Fruit fly (Drosophila melanogaster) whole organism, wandering third instar larva: Measurements from ENCODE around the gene CG4367.
A peak's percentile ranks its signal among the peaks of the same experiment; 100 is the strongest.

ENCODE experiments used
- Abd-B ChIP-seq: fragments of >200 bp; optimal IDR thresholded peaks from 2 replicates; lab custom pipeline; 2017; ENCODE audit warnings: missing biosample characterization, missing genetic modification characterization
- CG9705 ChIP-seq: fragments of 200-800 bp; sonication (Bioruptor generic); optimal IDR thresholded peaks from 2 replicates; lab custom pipeline; 2018; ENCODE audit warnings: missing biosample characterization, mild to moderate bottlenecking, missing genetic modification characterization
- Dif ChIP-seq: fragments of 200-275, 200-300 bp; sonication (Bioruptor generic); optimal IDR thresholded peaks from 2 replicates; lab custom pipeline; 2018; ENCODE audit warnings: missing biosample characterization, missing genetic modification characterization; ENCODE audit not compliant: partially characterized antibody
- HLH106 ChIP-seq: fragments of 200-800 bp; optimal IDR thresholded peaks from 3 replicates; lab custom pipeline; 2019; ENCODE audit warnings: missing biosample characterization, mild to moderate bottlenecking, missing genetic modification characterization, moderate library complexity
- Hr78 ChIP-seq: fragments of >200 bp; optimal IDR thresholded peaks from 2 replicates; lab custom pipeline; 2017; ENCODE audit warnings: missing biosample characterization, missing genetic modification characterization
- Hr83 ChIP-seq: fragments of 200-300 bp; sonication (Bioruptor generic); optimal IDR thresholded peaks from 2 replicates; lab custom pipeline; 2016; ENCODE audit warnings: missing biosample characterization, mild to moderate bottlenecking, missing genetic modification characterization, moderate library complexity; ENCODE audit not compliant: poor library complexity, severe bottlenecking
- Jra ChIP-seq: sonication (Bioruptor generic); optimal IDR thresholded peaks from 2 replicates; lab custom pipeline; 2016; ENCODE audit warnings: missing biosample characterization, missing genetic modification characterization
- Mio ChIP-seq: sonication (Bioruptor generic); optimal IDR thresholded peaks from 2 replicates; lab custom pipeline; 2016; ENCODE audit warnings: missing biosample characterization, missing genetic modification characterization
- Myc ChIP-seq: fragments of >200 bp; optimal IDR thresholded peaks from 2 replicates; lab custom pipeline; 2017
- N ChIP-seq: fragments of >200 bp; optimal IDR thresholded peaks from 2 replicates; lab custom pipeline; 2018; ENCODE audit warnings: missing biosample characterization, missing external identifiers, missing genetic modification characterization
- OdsH ChIP-seq: fragments of 200-800 bp; sonication (Bioruptor generic); optimal IDR thresholded peaks from 2 replicates; lab custom pipeline; 2016; ENCODE audit warnings: missing biosample characterization, mild to moderate bottlenecking, missing genetic modification characterization
- Rel ChIP-seq, 2 experiments: fragments of 200-800 bp; sonication (Bioruptor generic) in 1 of 2; optimal IDR thresholded peaks; 2 replicates in 1 of 2; 3 replicates in 1 of 2; lab custom pipeline; 2016 to 2019; ENCODE audit warnings: mild to moderate bottlenecking in 2 of 2, missing biosample characterization in 2 of 2, missing genetic modification characterization in 2 of 2, moderate library complexity in 1 of 2
- Sp1 ChIP-seq: fragments of 200-800 bp; sonication (Bioruptor generic); optimal IDR thresholded peaks from 3 replicates; lab custom pipeline; 2019; ENCODE audit warnings: missing biosample characterization, mild to moderate bottlenecking, missing genetic modification characterization, moderate library complexity
- Vsx2 ChIP-seq: fragments of 200-300, 225-300 bp; sonication (Bioruptor generic); optimal IDR thresholded peaks from 2 replicates; lab custom pipeline; 2018; ENCODE audit warnings: missing biosample characterization, missing genetic modification characterization; ENCODE audit not compliant: partially characterized antibody
- brk ChIP-seq: fragments of 200-800 bp; sonication (Bioruptor generic); optimal IDR thresholded peaks from 2 replicates; lab custom pipeline; 2016; ENCODE audit warnings: missing biosample characterization, mild to moderate bottlenecking, missing genetic modification characterization
- dmrt93B ChIP-seq: fragments of 200-800 bp; sonication (Bioruptor generic); optimal IDR thresholded peaks from 2 replicates; lab custom pipeline; 2018; ENCODE audit warnings: missing biosample characterization, mild to moderate bottlenecking, missing genetic modification characterization
- dsf ChIP-seq: sonication (Bioruptor generic); optimal IDR thresholded peaks from 2 replicates; lab custom pipeline; 2016; ENCODE audit warnings: missing biosample characterization, missing genetic modification characterization, borderline replicate concordance
- foxo ChIP-seq, 2 experiments: fragments of 200-800 bp; sonication (Bioruptor generic); optimal IDR thresholded peaks; 2 replicates in 1 of 2; 3 replicates in 1 of 2; lab custom pipeline; 2016 to 2017; ENCODE audit warnings: missing biosample characterization in 2 of 2, missing genetic modification characterization in 2 of 2
- fru ChIP-seq: fragments of 200-800 bp; sonication (Bioruptor generic); optimal IDR thresholded peaks from 3 replicates; lab custom pipeline; 2016; ENCODE audit warnings: missing biosample characterization, mild to moderate bottlenecking, missing genetic modification characterization
- h ChIP-seq: fragments of 200-800 bp; sonication (Bioruptor generic); optimal IDR thresholded peaks from 3 replicates; lab custom pipeline; 2016; ENCODE audit warnings: missing biosample characterization, mild to moderate bottlenecking, missing genetic modification characterization
- jim ChIP-seq: fragments of 175-275, 200-325 bp; sonication (Bioruptor generic); optimal IDR thresholded peaks from 2 replicates; lab custom pipeline; 2016; ENCODE audit warnings: missing biosample characterization, mild to moderate bottlenecking, missing genetic modification characterization
- lola ChIP-seq: fragments of >200 bp; optimal IDR thresholded peaks from 2 replicates; lab custom pipeline; 2017; ENCODE audit warnings: missing biosample characterization, missing genetic modification characterization
- pan ChIP-seq: fragments of >200 bp; optimal IDR thresholded peaks from 2 replicates; lab custom pipeline; 2017
- psq ChIP-seq: fragments of 200-800 bp; sonication (Bioruptor generic); optimal IDR thresholded peaks from 3 replicates; lab custom pipeline; 2017; ENCODE audit warnings: missing biosample characterization, mild to moderate bottlenecking, missing genetic modification characterization, moderate library complexity
- rgr ChIP-seq: fragments of 200-800 bp; sonication (Bioruptor generic); optimal IDR thresholded peaks from 3 replicates; lab custom pipeline; 2016; ENCODE audit warnings: missing biosample characterization, mild to moderate bottlenecking, missing genetic modification characterization
- sage ChIP-seq: fragments of 200-800 bp; sonication (Bioruptor generic); optimal IDR thresholded peaks from 2 replicates; lab custom pipeline; 2016; ENCODE audit warnings: missing biosample characterization, mild to moderate bottlenecking, missing genetic modification characterization
- sv ChIP-seq: fragments of 200-800 bp; sonication (Bioruptor generic); optimal IDR thresholded peaks from 3 replicates; lab custom pipeline; 2016; ENCODE audit warnings: missing biosample characterization, missing genetic modification characterization
- tai ChIP-seq: sonication (Bioruptor generic); optimal IDR thresholded peaks from 2 replicates; lab custom pipeline; 2016; ENCODE audit warnings: missing biosample characterization, missing genetic modification characterization
- usp ChIP-seq: fragments of >200 bp; optimal IDR thresholded peaks from 2 replicates; lab custom pipeline; 2017; ENCODE audit warnings: missing biosample characterization, missing genetic modification characterization
- woc ChIP-seq: sonication (Bioruptor generic); optimal IDR thresholded peaks from 2 replicates; lab custom pipeline; 2016; ENCODE audit warnings: missing biosample characterization, mild to moderate bottlenecking, missing genetic modification characterization

Gene CG4367

DNA sequence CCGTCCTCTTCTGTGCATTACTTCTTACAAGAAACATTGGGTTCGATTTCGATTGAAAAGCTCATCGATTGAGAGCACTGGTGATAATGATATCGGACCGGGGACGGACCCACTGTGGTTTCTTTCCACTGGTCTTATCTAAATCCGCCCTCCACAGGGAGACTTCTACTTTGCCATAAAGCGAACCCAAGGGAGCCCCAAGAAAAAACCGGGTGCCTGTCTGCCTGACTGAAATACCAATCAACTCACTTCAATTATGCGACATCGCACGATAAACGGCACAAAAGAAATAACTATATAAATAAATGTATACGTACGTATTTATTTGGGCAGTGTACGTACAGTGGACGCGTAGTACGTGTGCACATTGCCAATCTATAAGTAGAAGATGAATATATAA is 40.0 kb downstream of the CG4367 start:
- TF ChIP-seq brk (GFP tag; lab: Kevin White, UChicago), result no peak
- TF ChIP-seq Hr78 (GFP tag; lab: Kevin White, UChicago), result no peak
- no peak for TF ChIP-seq Rel (GFP tag; optimal IDR thresholded peaks at IDR 0.05; lab: Kevin White, UChicago)
- TF ChIP-seq Rel (tag; optimal IDR thresholded peaks at IDR 0.05; lab: Kevin White, UChicago), result peak; percentile 56
- no peak for TF ChIP-seq dmrt93B (GFP tag; lab: Kevin White, UChicago)
- peak; percentile 17 for TF ChIP-seq sage (GFP tag; lab: Kevin White, UChicago)
- TF ChIP-seq N (GFP tag; lab: Kevin White, UChicago), result no peak
- no peak for TF ChIP-seq Dif (GFP tag; lab: Kevin White, UChicago)
- TF ChIP-seq h, result peak; percentile 50
- peak; percentile 33 for TF ChIP-seq fru (GFP tag; lab: Kevin White, UChicago)
- TF ChIP-seq Jra (GFP tag; lab: Kevin White, UChicago), result no peak
- TF ChIP-seq HLH106, result no peak
- TF ChIP-seq rgr, result peak; percentile 37
- TF ChIP-seq sv (GFP tag; lab: Kevin White, UChicago), result no peak
- peak; percentile 4 for TF ChIP-seq Vsx2 (GFP tag; lab: Kevin White, UChicago)

DNA sequence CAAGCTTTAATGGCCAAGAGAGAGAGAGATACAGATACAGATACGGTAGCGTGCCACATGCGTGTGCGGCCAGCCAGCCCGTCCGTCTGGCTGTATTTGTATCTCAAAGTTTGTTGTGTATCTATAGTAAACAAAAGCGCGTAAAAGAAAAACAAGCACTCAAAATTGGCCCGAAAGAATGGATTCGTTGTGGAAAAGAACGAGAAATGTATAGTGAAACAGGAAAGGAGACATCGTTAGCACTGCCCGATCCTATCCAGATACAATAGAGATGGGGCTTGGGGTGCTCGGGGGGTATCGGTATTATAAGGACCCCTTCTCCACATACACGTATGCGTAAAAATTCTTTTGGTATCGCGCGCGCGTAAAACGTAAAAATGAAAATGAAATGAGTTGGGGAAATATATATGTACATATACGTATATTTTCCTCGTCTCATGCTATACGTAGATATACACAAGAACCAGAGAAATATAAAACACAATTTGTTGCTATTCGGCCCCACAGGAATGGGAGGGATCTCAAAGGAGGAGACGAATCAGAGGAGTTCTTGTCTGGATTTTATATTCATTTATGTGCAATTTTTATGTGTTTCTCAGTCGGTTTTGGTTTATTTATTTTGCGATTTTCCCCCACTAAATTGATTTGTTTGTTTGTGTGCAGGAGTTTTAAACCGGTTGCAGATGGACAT is 40.8 kb downstream of the CG4367 start:
- TF ChIP-seq sv (GFP tag; lab: Kevin White, UChicago) (no peak), Hr83 (no peak), psq (GFP tag; lab: Kevin White, UChicago) (peak; percentile 74), rgr (peak; percentile 1), h (peak; percentile 2)
- TF ChIP-seq, all 38 proteins: peak for 3

DNA sequence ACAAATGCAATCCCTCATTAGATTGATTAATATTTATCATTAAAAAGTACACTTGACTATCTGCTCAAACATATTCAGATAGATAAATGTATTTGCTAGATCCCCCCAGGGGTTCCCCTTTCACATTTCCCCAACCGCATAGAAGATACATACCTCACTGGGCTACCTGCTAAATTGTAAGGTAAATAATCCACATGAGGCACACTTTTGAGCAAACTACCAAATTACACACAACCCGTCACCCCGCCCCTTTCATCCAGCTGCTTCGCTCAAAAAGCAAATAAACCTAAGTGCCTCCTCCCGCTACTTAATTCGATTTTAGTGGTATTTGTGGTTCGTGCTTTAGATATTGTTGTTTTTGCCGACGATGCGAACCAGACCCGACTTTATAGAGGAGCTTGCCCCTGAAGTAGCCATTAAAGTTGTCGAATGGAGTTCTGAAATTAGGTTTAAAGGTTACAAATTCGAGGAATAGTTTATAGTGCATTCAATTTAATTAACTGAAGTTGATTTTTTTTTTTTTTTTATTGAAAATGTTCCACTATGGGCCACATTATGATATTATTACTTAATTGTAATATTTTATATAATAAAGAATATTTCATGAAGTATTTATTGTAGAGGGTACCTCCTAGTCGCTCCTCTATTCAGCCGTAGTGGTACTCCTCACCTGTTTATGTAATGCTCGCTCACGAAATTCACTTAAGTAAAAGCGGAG is 41.7 kb downstream of the CG4367 start:
- TF ChIP-seq Abd-B (no peak), jim (no peak), CG9705 (no peak), OdsH (no peak), lola (GFP tag; lab: Kevin White, UChicago) (no peak), HLH106 (no peak), Sp1 (no peak), sage (GFP tag; lab: Kevin White, UChicago) (no peak), dsf (GFP tag; lab: Kevin White, UChicago) (no peak), Rel (GFP tag; optimal IDR thresholded peaks at IDR 0.05; lab: Kevin White, UChicago) (no peak), Rel (tag; optimal IDR thresholded peaks at IDR 0.05; lab: Kevin White, UChicago) (no peak), h (no peak)

DNA sequence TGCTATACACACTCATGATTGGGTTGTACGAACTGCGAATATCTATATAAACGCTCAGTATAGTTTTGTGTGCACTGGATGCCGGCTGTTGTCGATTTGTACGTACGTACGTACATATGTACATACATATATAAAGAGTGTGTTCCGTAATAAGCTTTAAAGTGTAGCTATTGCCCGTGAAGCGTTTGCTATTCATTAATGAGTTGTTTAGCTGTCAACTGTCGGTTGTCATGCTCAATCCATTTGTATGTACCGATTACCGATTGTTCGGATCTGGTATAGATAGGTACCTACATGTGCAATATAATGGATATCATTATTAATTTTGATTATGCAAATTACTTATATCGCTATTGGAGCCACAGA is 42.8 kb downstream of the CG4367 start:
- TF ChIP-seq pan (lab: Kevin White, UChicago) (no peak), brk (GFP tag; lab: Kevin White, UChicago) (no peak), woc (no peak), Hr78 (GFP tag; lab: Kevin White, UChicago) (no peak), foxo (GFP tag; optimal IDR thresholded peaks at IDR 0.05; lab: Kevin White, UChicago) (no peak), Rel (GFP tag; optimal IDR thresholded peaks at IDR 0.05; lab: Kevin White, UChicago) (no peak), Rel (tag; optimal IDR thresholded peaks at IDR 0.05; lab: Kevin White, UChicago) (no peak), usp (GFP tag; lab: Kevin White, UChicago) (no peak), Vsx2 (GFP tag; lab: Kevin White, UChicago) (no peak), Abd-B (no peak), h (no peak), tai (no peak), rgr (no peak), Sp1 (no peak), Mio (GFP tag; lab: Kevin White, UChicago) (no peak), N (GFP tag; lab: Kevin White, UChicago) (no peak), Dif (GFP tag; lab: Kevin White, UChicago) (no peak), Jra (GFP tag; lab: Kevin White, UChicago) (no peak), Myc (lab: Kevin White, UChicago) (no peak), dmrt93B (GFP tag; lab: Kevin White, UChicago) (no peak), fru (GFP tag; lab: Kevin White, UChicago) (no peak)
